Worm (Caenorhabditis elegans) whole organism, late embryonic: ENCODE data around the gene T25C12.3.
A peak's percentile ranks its signal among the peaks of the same experiment; 100 is the strongest.

Source experiments
- C08G9.2 ChIP-seq: sonication (generic microtip); optimal IDR thresholded peaks from 2 replicates; lab custom pipeline; 2016; ENCODE audit warnings: mild to moderate bottlenecking, missing genetic modification characterization, moderate library complexity, missing compliant biosample characterization
- C38D4.7 ChIP-seq: fragments of 200-800 bp; sonication (Bioruptor generic); optimal IDR thresholded peaks from 2 replicates; lab custom pipeline; 2018; ENCODE audit warnings: mild to moderate bottlenecking, missing genetic modification characterization, moderate library complexity, missing compliant biosample characterization
- T23F11.4 ChIP-seq: fragments of 200-800 bp; sonication (Bioruptor generic); optimal IDR thresholded peaks from 2 replicates; lab custom pipeline; 2018; ENCODE audit warnings: mild to moderate bottlenecking, missing genetic modification characterization, missing compliant biosample characterization
- ceh-14 ChIP-seq: sonication (generic microtip); optimal IDR thresholded peaks from 2 replicates; lab custom pipeline; 2016; ENCODE audit warnings: missing genotype, missing genetic modification characterization, missing compliant biosample characterization
- ceh-18 ChIP-seq: sonication (generic microtip); optimal IDR thresholded peaks from 2 replicates; lab custom pipeline; 2016; ENCODE audit warnings: missing genetic modification characterization, missing compliant biosample characterization
- ceh-19 ChIP-seq: fragments of 200-800 bp; sonication (Bioruptor generic); optimal IDR thresholded peaks from 2 replicates; lab custom pipeline; 2018; ENCODE audit warnings: mild to moderate bottlenecking, missing genetic modification characterization, missing compliant biosample characterization
- ceh-2 ChIP-seq: sonication (generic microtip); optimal IDR thresholded peaks from 2 replicates; lab custom pipeline; 2016; ENCODE audit warnings: missing genotype, missing genetic modification characterization, missing compliant biosample characterization
- ceh-22 ChIP-seq: sonication (generic microtip); optimal IDR thresholded peaks from 2 replicates; lab custom pipeline; 2017; ENCODE audit warnings: missing biosample characterization, missing genetic modification characterization
- ceh-24 ChIP-seq: sonication (generic microtip); optimal IDR thresholded peaks from 2 replicates; lab custom pipeline; 2016; ENCODE audit warnings: mild to moderate bottlenecking, missing genetic modification characterization, missing compliant biosample characterization
- ceh-31 ChIP-seq: sonication (generic microtip); optimal IDR thresholded peaks from 2 replicates; lab custom pipeline; 2016; ENCODE audit warnings: missing genetic modification characterization, missing compliant biosample characterization
- ceh-6 ChIP-seq: fragments of 200-800 bp; sonication (Bioruptor generic); optimal IDR thresholded peaks from 2 replicates; lab custom pipeline; 2018; ENCODE audit warnings: mild to moderate bottlenecking, missing genetic modification characterization, missing compliant biosample characterization
- che-1 ChIP-seq: sonication (generic microtip); optimal IDR thresholded peaks from 2 replicates; lab custom pipeline; 2016; ENCODE audit warnings: mild to moderate bottlenecking, missing genetic modification characterization, missing compliant biosample characterization
- dve-1 ChIP-seq: sonication (generic microtip); optimal IDR thresholded peaks from 2 replicates; lab custom pipeline; 2017; ENCODE audit warnings: antibody characterized with exemption, mild to moderate bottlenecking, missing genetic modification characterization, missing compliant biosample characterization
- elt-2 ChIP-seq: sonication (generic microtip); optimal IDR thresholded peaks from 2 replicates; lab custom pipeline; 2016; ENCODE audit warnings: missing genetic modification reagents, missing genetic modification characterization, missing compliant biosample characterization
- fax-1 ChIP-seq: sonication (generic microtip); optimal IDR thresholded peaks from 2 replicates; lab custom pipeline; 2016; ENCODE audit warnings: missing genotype, missing genetic modification characterization, missing compliant biosample characterization
- fkh-6 ChIP-seq: sonication (generic microtip); optimal IDR thresholded peaks from 2 replicates; lab custom pipeline; 2016; ENCODE audit warnings: missing genetic modification characterization, missing compliant biosample characterization
- hlh-15 ChIP-seq: sonication (generic microtip); optimal IDR thresholded peaks from 2 replicates; lab custom pipeline; 2016; ENCODE audit warnings: missing genetic modification characterization, missing compliant biosample characterization
- hlh-8 ChIP-seq: sonication (generic microtip); optimal IDR thresholded peaks from 2 replicates; lab custom pipeline; 2016; ENCODE audit warnings: missing genotype, missing genetic modification characterization, missing compliant biosample characterization
- lim-6 ChIP-seq: sonication (generic microtip); optimal IDR thresholded peaks from 2 replicates; lab custom pipeline; 2016; ENCODE audit warnings: missing genetic modification characterization, missing compliant biosample characterization
- lin-11 ChIP-seq: fragments of 200-800 bp; sonication (Bioruptor generic); optimal IDR thresholded peaks from 2 replicates; lab custom pipeline; 2018; ENCODE audit warnings: mild to moderate bottlenecking, missing genetic modification characterization, missing compliant biosample characterization
- mec-3 ChIP-seq: sonication (generic microtip); optimal IDR thresholded peaks from 2 replicates; lab custom pipeline; 2016; ENCODE audit warnings: borderline replicate concordance, missing genetic modification characterization, missing compliant biosample characterization
- nfya-1 ChIP-seq: sonication (generic microtip); optimal IDR thresholded peaks from 2 replicates; lab custom pipeline; 2017; ENCODE audit warnings: missing genetic modification characterization, mild to moderate bottlenecking, missing compliant biosample characterization, antibody characterized with exemption, moderate library complexity
- nhr-232 ChIP-seq: sonication (generic microtip); optimal IDR thresholded peaks from 2 replicates; lab custom pipeline; 2016; ENCODE audit warnings: missing genetic modification characterization, missing compliant biosample characterization
- npax-4 ChIP-seq: sonication (generic microtip); optimal IDR thresholded peaks from 2 replicates; lab custom pipeline; 2016; ENCODE audit warnings: missing genetic modification characterization, missing compliant biosample characterization
- pax-1 ChIP-seq: fragments of 150-350 bp; optimal IDR thresholded peaks from 2 replicates; lab custom pipeline; 2014; ENCODE audit warnings: missing biosample characterization, missing genetic modification characterization
- pha-2 ChIP-seq: sonication (generic microtip); optimal IDR thresholded peaks from 2 replicates; lab custom pipeline; 2017; ENCODE audit warnings: mild to moderate bottlenecking, missing genetic modification characterization, missing compliant biosample characterization
- pqm-1 ChIP-seq: sonication (generic microtip); optimal IDR thresholded peaks from 2 replicates; lab custom pipeline; 2016; ENCODE audit warnings: missing genetic modification characterization, missing compliant biosample characterization
- pros-1 ChIP-seq: fragments of 150-350 bp; optimal IDR thresholded peaks from 2 replicates; lab custom pipeline; 2014; ENCODE audit warnings: missing biosample characterization, missing genetic modification reagents, missing genetic modification characterization
- ref-2 ChIP-seq: sonication (generic microtip); optimal IDR thresholded peaks from 2 replicates; lab custom pipeline; 2016; ENCODE audit warnings: missing genetic modification characterization, missing compliant biosample characterization
- rnt-1 ChIP-seq: sonication (generic microtip); optimal IDR thresholded peaks from 2 replicates; lab custom pipeline; 2016; ENCODE audit warnings: missing genetic modification characterization, missing compliant biosample characterization
- sox-2 ChIP-seq: fragments of 200-800 bp; sonication (Bioruptor generic); IDR thresholded peaks from 2 replicates; pipeline ENCODE4 v1.3.6; 2022; ENCODE audit warnings: missing genetic modification reagents, missing genetic modification characterization, missing compliant biosample characterization
- sox-4 ChIP-seq: sonication (generic microtip); optimal IDR thresholded peaks from 2 replicates; lab custom pipeline; 2017; ENCODE audit warnings: mild to moderate bottlenecking, missing genetic modification characterization, inconsistent platforms, missing compliant biosample characterization
- syd-9 ChIP-seq: sonication (generic microtip); optimal IDR thresholded peaks from 2 replicates; lab custom pipeline; 2016; ENCODE audit warnings: mild to moderate bottlenecking, missing genetic modification characterization, moderate library complexity, missing compliant biosample characterization
- tbx-2 ChIP-seq: sonication (generic microtip); optimal IDR thresholded peaks from 2 replicates; lab custom pipeline; 2016; ENCODE audit warnings: missing genetic modification characterization, missing compliant biosample characterization
- unc-42 ChIP-seq: sonication (generic microtip); optimal IDR thresholded peaks from 2 replicates; lab custom pipeline; 2016; ENCODE audit warnings: missing genotype, missing genetic modification characterization, missing compliant biosample characterization
- unc-55 ChIP-seq: sonication (generic microtip); optimal IDR thresholded peaks from 2 replicates; lab custom pipeline; 2017; ENCODE audit warnings: missing biosample characterization, missing genetic modification reagents, missing genetic modification characterization
- unc-86 ChIP-seq: sonication (generic microtip); optimal IDR thresholded peaks from 2 replicates; lab custom pipeline; 2016; ENCODE audit warnings: missing genetic modification characterization, missing compliant biosample characterization
- zip-5 ChIP-seq: sonication (generic microtip); optimal IDR thresholded peaks from 2 replicates; lab custom pipeline; 2016; ENCODE audit warnings: missing genetic modification characterization, missing compliant biosample characterization

The T25C12.3 gene

ce11 chrX:11464271-11465103, 35.3 kb downstream of the T25C12.3 start:
- TF ChIP-seq elt-2 (tag; lab: Kevin White, UChicago) (peak; percentile 57), ceh-18 (tag; lab: Kevin White, UChicago) (peak; percentile 37), tbx-2 (tag; lab: Kevin White, UChicago) (peak; percentile 19), nfya-1 (tag; lab: Kevin White, UChicago) (peak; percentile 14), C38D4.7 (GFP tag; lab: Kevin White, UChicago) (no peak), rnt-1 (peak; percentile 37), lin-11 (tag; lab: Kevin White, UChicago) (no peak)

- TF ChIP-seq ceh-6 = no peak
- peak; percentile 26 for TF ChIP-seq rnt-1
- TF ChIP-seq unc-55 (GFP tag; lab: Kevin White, UChicago) = peak; percentile 5
- TF ChIP-seq nfya-1 (tag; lab: Kevin White, UChicago) = peak; percentile 3
These were observed 36.2 kb downstream of the T25C12.3 start for ce11 chrX:11463568-11463967.

- no peak for TF ChIP-seq C08G9.2 (tag; lab: Kevin White, UChicago)
- TF ChIP-seq ceh-22 (tag; lab: Kevin White, UChicago) = no peak
- peak; percentile 21 for TF ChIP-seq dve-1 (tag; lab: Kevin White, UChicago)
These were observed 36.8 kb downstream of the T25C12.3 start for ce11 chrX:11463005-11463404.

- no peak for TF ChIP-seq pha-2 (tag; lab: Kevin White, UChicago)
- no peak for TF ChIP-seq ref-2
- TF ChIP-seq syd-9 (tag; lab: Kevin White, UChicago) = no peak
- no peak for TF ChIP-seq pqm-1
- TF ChIP-seq T23F11.4 (GFP tag; lab: Kevin White, UChicago) = no peak
- no peak for TF ChIP-seq fkh-6 (tag; lab: Kevin White, UChicago)
- TF ChIP-seq C38D4.7 (GFP tag; lab: Kevin White, UChicago) = no peak
- no peak for TF ChIP-seq ceh-31 (tag; lab: Kevin White, UChicago)
- no peak for TF ChIP-seq sox-2 (GFP tag; lab: Robert Waterston, UW)
- TF ChIP-seq ceh-19 (GFP tag; lab: Kevin White, UChicago) = no peak
- TF ChIP-seq, all 69 proteins: peak for 0
These were observed 37.7 kb downstream of the T25C12.3 start for ce11 chrX:11462112-11462511.

- no peak for TF ChIP-seq T23F11.4 (GFP tag; lab: Kevin White, UChicago)
- TF ChIP-seq lim-6 (tag; lab: Kevin White, UChicago) = no peak
- no peak for TF ChIP-seq ceh-14 (tag; lab: Kevin White, UChicago)
- no peak for TF ChIP-seq hlh-15
- no peak for TF ChIP-seq che-1
These were observed 38.3 kb downstream of the T25C12.3 start for ce11 chrX:11461545-11461944.

- TF ChIP-seq hlh-15 = no peak
- TF ChIP-seq nhr-232 (tag; lab: Kevin White, UChicago) = no peak
These were observed 43.1 kb downstream of the T25C12.3 start for ce11 chrX:11456665-11457064.

ce11 chrX:11454231-11454630, 45.6 kb downstream of the T25C12.3 start, which contains the start of gene F48C5.2:
F48C5.2 (minus strand) TSS chrX:11454331.
- TF ChIP-seq ceh-31 (tag; lab: Kevin White, UChicago) = peak; percentile 10
- TF ChIP-seq che-1 = no peak

ce11 chrX:11452316-11452715, 47.5 kb downstream of the T25C12.3 start:
- no peak for TF ChIP-seq pax-1 (tag; lab: Kevin White, UChicago)
- no peak for TF ChIP-seq zip-5 (tag; lab: Kevin White, UChicago)
- TF ChIP-seq ref-2 = no peak
- no peak for TF ChIP-seq lin-11 (tag; lab: Kevin White, UChicago)
- no peak for TF ChIP-seq ceh-2 (tag; lab: Kevin White, UChicago)
- no peak for TF ChIP-seq unc-86 (tag; lab: Kevin White, UChicago)
- TF ChIP-seq mec-3 (tag; lab: Kevin White, UChicago) = no peak
- TF ChIP-seq fax-1 (tag; lab: Kevin White, UChicago) = no peak
- no peak for TF ChIP-seq npax-4 (tag; lab: Kevin White, UChicago)
- TF ChIP-seq ceh-31 (tag; lab: Kevin White, UChicago) = no peak
- TF ChIP-seq unc-42 (tag; lab: Kevin White, UChicago) = no peak
- TF ChIP-seq pros-1 (tag; lab: Kevin White, UChicago) = no peak
- TF ChIP-seq dve-1 (tag; lab: Kevin White, UChicago) = no peak
- TF ChIP-seq hlh-8 = no peak
- TF ChIP-seq ceh-24 (tag; lab: Kevin White, UChicago) = no peak
- TF ChIP-seq sox-4 (tag; lab: Kevin White, UChicago) = no peak
